Worm (Caenorhabditis elegans): ENCODE results near the gene C24G6.8.

Gene C24G6.8

DNA sequence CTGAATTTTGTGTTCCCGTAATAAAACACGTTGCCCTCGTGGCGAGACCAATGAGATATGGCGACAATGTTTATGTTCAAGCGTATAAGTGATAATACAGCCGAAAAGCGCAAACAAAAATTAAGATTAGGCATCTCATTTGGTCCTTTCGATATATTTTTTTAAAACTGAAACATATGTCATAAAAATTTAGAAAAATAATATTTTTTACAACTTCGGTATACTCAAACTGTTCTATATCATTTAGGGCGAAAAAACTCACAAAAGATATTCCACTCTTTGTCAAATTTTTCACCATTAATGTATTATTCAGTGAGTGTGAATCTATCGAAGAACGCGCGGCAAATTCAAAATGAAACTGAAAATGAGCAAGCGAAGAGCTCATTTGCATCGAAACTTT lies 2.8 kb upstream of the C24G6.8 start, which contains the start of gene cft-1:
Gene cft-1, plus strand, starts transcription at position 301 of the 400 bp plus-strand sequence.
- TF ChIP-seq ztf-4 (tag; optimal IDR thresholded peaks at IDR 0.05) (no peak), sea-2 (GFP tag; optimal IDR thresholded peaks at IDR 0.05) (no peak), jun-1 (tag; optimal IDR thresholded peaks at IDR 0.05) (no peak), daf-12 (tag; optimal IDR thresholded peaks at IDR 0.05) (no peak), fos-1 (tag; optimal IDR thresholded peaks at IDR 0.05) (no peak), ceh-16 (tag; optimal IDR thresholded peaks at IDR 0.05) (no peak), nhr-67 (tag; optimal IDR thresholded peaks at IDR 0.05) (no peak), egl-27 (tag; optimal IDR thresholded peaks at IDR 0.05) (no peak), zag-1 (tag; optimal IDR thresholded peaks at IDR 0.05) (no peak), nhr-11 (tag; optimal IDR thresholded peaks at IDR 0.05) (no peak), snpc-4 (tag; optimal IDR thresholded peaks at IDR 0.05) (no peak), elt-3 (tag; optimal IDR thresholded peaks at IDR 0.05) (no peak), lsy-12 (tag; optimal IDR thresholded peaks at IDR 0.05) (no peak), nfya-1 (tag; optimal IDR thresholded peaks at IDR 0.05; ENCODE audit: insufficient read depth) (no peak), hmg-11 (tag; optimal IDR thresholded peaks at IDR 0.05) (no peak)

DNA sequence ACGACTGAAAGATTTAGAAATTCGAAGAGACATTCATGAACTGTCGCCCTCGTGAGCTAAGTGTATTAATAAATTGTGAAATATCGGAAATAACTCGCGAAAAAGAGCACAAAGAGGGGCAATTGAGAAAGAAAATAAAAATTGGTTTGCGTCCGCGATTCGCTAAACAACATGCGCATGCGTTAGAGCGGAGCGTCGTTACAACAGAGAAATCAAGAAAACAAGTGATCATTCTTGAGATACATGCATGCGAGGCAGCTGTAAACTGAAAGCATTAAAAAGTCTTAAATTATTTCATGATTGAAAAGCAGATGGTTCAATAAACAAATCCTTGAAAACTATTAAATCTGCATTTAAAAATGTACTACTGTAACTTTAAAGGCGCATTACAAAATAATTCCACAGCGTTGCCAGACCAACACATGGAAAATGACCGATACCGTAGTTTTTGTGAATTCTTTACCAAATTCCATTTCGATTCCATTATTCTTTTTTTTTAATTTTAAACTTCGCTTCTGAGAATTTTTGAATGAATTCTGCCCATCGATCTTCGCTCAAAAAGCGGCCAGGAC lies 652 bp upstream of the C24G6.8 start, which contains the start of the genes cox-16 and syp-2:
Gene cox-16, minus strand, starts transcription at position 4 of the 572 bp plus-strand sequence.
Gene syp-2, plus strand, starts transcription at position 248 of the 572 bp plus-strand sequence.
- TF ChIP-seq lin-15B (tag; optimal IDR thresholded peaks at IDR 0.05) (peak; percentile 2), pha-4 (tag; optimal IDR thresholded peaks at IDR 0.05) (peak; percentile 23), egl-27 (tag; optimal IDR thresholded peaks at IDR 0.05) (no peak), lin-39 (tag; optimal IDR thresholded peaks at IDR 0.05) (peak; percentile 9)

DNA sequence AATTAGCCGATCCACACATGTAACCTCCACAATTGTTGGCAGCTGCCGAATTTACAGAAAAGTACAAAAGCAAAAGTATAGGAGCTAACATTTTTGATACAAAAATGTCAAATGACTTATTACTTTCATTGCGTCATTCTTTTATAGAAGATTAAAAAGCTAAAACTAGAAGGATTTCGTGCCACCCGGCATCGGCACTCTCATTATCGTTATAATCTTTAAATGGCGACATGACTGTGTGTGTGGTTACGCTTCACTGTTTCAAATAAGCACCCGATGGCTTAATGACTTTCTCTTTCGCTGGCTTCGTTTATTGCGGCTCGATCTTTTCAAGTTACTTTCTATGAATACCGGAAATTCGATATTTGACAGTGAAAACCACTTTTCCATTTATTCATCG lies 1.9 kb downstream of the C24G6.8 start, which contains the start of gene grl-1:
Gene grl-1, minus strand, starts transcription at position 101 of the 400 bp plus-strand sequence.
- no peak for TF ChIP-seq mml-1 (tag; optimal IDR thresholded peaks at IDR 0.05)
- no peak for TF ChIP-seq lin-39 (tag; optimal IDR thresholded peaks at IDR 0.05)
- TF ChIP-seq ZK546.5 (tag; optimal IDR thresholded peaks at IDR 0.05): no peak
- no peak for TF ChIP-seq eor-1 (tag; optimal IDR thresholded peaks at IDR 0.05)
- TF ChIP-seq nhr-11 (tag; optimal IDR thresholded peaks at IDR 0.05): no peak
- no peak for TF ChIP-seq ceh-28 (tag; optimal IDR thresholded peaks at IDR 0.05)
- TF ChIP-seq snpc-4 (tag; optimal IDR thresholded peaks at IDR 0.05): no peak
- no peak for TF ChIP-seq nhr-76 (tag; optimal IDR thresholded peaks at IDR 0.05)
- no peak for TF ChIP-seq nhr-28 (tag; optimal IDR thresholded peaks at IDR 0.05)
- no peak for TF ChIP-seq ztf-11 (tag; optimal IDR thresholded peaks at IDR 0.05)
- no peak for TF ChIP-seq nhr-25 (tag; optimal IDR thresholded peaks at IDR 0.05)
- no peak for TF ChIP-seq pqm-1 (tag; optimal IDR thresholded peaks at IDR 0.05)
- TF ChIP-seq elt-2 (tag; optimal IDR thresholded peaks at IDR 0.05): no peak
- TF ChIP-seq jun-1 (tag; optimal IDR thresholded peaks at IDR 0.05): no peak
- no peak for TF ChIP-seq fkh-2 (tag; optimal IDR thresholded peaks at IDR 0.05)
- TF ChIP-seq pha-4 (tag; optimal IDR thresholded peaks at IDR 0.05): no peak
- no peak for TF ChIP-seq elt-1 (tag; optimal IDR thresholded peaks at IDR 0.05)

DNA sequence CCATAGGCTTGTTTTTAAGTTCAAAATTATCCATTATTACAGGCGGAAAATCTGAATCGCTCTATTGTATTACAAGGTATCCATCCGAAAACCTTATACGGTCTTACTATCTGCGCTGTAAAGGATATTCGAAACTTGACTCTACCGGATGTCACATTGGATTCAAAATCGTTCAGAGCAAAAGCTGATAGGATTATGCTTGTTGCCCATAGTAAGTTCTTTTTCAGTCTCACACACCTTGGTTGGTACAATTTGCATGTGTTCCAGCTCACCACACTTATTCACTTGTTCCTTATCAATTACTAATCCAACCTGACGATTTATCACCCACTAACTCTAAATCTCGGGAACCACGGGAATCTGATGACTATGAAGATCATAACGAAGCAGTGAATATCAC lies 8.0 kb downstream of the C24G6.8 start:
- TF ChIP-seq jun-1 (tag; optimal IDR thresholded peaks at IDR 0.05) (no peak), nhr-237 (tag; optimal IDR thresholded peaks at IDR 0.05) (no peak), fkh-10 (GFP tag; optimal IDR thresholded peaks at IDR 0.05) (no peak), fkh-2 (tag; optimal IDR thresholded peaks at IDR 0.05) (no peak), egl-5 (tag; optimal IDR thresholded peaks at IDR 0.05) (no peak)

DNA sequence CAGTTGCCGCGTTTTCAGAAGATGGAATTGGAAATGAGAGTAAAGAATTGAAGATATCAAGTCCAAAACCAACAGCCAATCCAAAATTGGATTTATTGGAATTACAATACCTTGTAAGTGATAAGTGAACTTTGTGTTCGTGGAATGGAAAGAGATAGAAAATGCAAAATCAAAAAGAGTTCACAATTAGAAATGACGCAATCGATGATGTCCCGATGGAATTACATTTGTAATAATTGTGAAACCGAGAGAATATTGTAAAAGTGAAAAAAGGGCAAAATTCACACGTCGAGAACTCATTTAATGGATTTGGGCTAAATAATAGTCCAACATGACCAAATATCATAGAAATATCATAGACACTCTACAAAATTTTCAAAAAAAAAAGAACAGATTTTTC lies 10.5 kb downstream of the C24G6.8 start:
- TF ChIP-seq pqm-1 (tag; optimal IDR thresholded peaks at IDR 0.05) (no peak), elt-1 (tag; optimal IDR thresholded peaks at IDR 0.05) (no peak), fkh-10 (GFP tag; optimal IDR thresholded peaks at IDR 0.05) (no peak), aly-2 (tag; optimal IDR thresholded peaks at IDR 0.05) (no peak), egl-27 (tag; optimal IDR thresholded peaks at IDR 0.05) (no peak), hmg-11 (tag; optimal IDR thresholded peaks at IDR 0.05) (no peak), egl-5 (tag; optimal IDR thresholded peaks at IDR 0.05) (no peak), elt-2 (tag; optimal IDR thresholded peaks at IDR 0.05) (no peak), mdl-1 (tag; optimal IDR thresholded peaks at IDR 0.05) (no peak), nhr-237 (tag; optimal IDR thresholded peaks at IDR 0.05) (no peak), ceh-82 (tag; optimal IDR thresholded peaks at IDR 0.05) (no peak), sea-2 (GFP tag; optimal IDR thresholded peaks at IDR 0.05) (no peak), nhr-76 (tag; optimal IDR thresholded peaks at IDR 0.05) (no peak), nhr-23 (tag; optimal IDR thresholded peaks at IDR 0.05) (no peak), fos-1 (tag; optimal IDR thresholded peaks at IDR 0.05) (no peak)
